Worm (Caenorhabditis elegans): ENCODE results near the gene F10D7.5.

DNA sequence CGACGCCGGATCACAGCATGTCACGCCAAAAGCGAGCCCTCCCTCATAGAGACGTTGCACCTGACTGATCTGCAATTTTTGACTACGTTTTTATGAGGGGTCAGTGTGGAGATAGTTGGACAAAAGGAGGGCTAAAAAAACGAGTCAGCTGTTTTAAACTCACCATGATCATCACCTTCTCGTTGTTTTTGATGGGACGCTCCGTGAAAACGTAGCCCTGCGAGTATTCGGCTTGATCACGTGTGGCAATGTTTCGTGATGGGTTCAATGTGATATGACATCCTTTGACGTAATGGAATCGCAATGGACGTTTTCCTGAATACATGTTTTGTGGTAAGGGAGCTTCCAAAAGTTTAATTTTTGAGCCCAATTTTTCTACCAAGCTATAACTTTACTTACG, 6.3 kb downstream of the F10D7.5 start:
- no peak for TF ChIP-seq lin-39 (tag; optimal IDR thresholded peaks at IDR 0.05)
- no peak for TF ChIP-seq egl-27 (tag; optimal IDR thresholded peaks at IDR 0.05)
- no peak for TF ChIP-seq nhr-237 (tag; optimal IDR thresholded peaks at IDR 0.05)
- no peak for TF ChIP-seq nhr-23 (tag; optimal IDR thresholded peaks at IDR 0.05)
- no peak for TF ChIP-seq blmp-1 (tag; optimal IDR thresholded peaks at IDR 0.05; ENCODE audit: insufficient read depth)
- TF ChIP-seq R02D3.7 (tag; optimal IDR thresholded peaks at IDR 0.05) = no peak
- no peak for TF ChIP-seq lsy-2 (tag; optimal IDR thresholded peaks at IDR 0.05)
- TF ChIP-seq aly-2 (tag; optimal IDR thresholded peaks at IDR 0.05) = no peak
- TF ChIP-seq zag-1 (tag; optimal IDR thresholded peaks at IDR 0.05) = no peak
- no peak for TF ChIP-seq ztf-11 (tag; optimal IDR thresholded peaks at IDR 0.05)
- TF ChIP-seq nhr-129 (tag; optimal IDR thresholded peaks at IDR 0.05) = peak; percentile 83
- TF ChIP-seq mdl-1 (tag; optimal IDR thresholded peaks at IDR 0.05) = no peak

All from whole organism, L2 larva.